Worm (Caenorhabditis elegans): ENCODE measurements around the gene emb-27.
A peak's percentile ranks its signal among the peaks of the same experiment; 100 is the strongest.

DNA sequence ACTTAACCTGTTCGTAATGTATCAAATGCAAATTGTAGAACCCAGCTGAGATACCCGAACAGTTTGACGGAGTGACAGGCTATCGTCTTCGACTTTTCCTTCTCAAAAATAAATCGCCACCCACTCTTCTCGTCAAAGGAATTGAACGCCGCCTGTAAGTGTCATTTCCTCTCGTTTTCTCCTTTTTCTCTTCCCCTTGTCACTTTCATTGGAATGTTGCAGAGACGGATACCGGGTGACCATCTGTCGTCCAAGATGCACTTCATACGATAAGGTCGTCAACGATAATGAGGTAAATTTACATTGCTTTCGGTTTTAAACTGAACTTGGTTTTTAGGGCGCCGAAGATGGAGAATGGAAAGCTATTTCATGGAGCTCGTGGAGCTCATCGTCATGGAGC, 37.8 kb upstream of the emb-27 start:
- TF ChIP-seq unc-39 (tag; optimal IDR thresholded peaks at IDR 0.05): no peak
- no peak for TF ChIP-seq nhr-28 (tag; optimal IDR thresholded peaks at IDR 0.05)
- TF ChIP-seq ham-2 (GFP tag; optimal IDR thresholded peaks at IDR 0.05): no peak
- TF ChIP-seq ztf-11 (tag; optimal IDR thresholded peaks at IDR 0.05): no peak
- no peak for TF ChIP-seq pha-4 (tag; optimal IDR thresholded peaks at IDR 0.05)
- no peak for TF ChIP-seq lsy-2 (tag; optimal IDR thresholded peaks at IDR 0.05)
- TF ChIP-seq nhr-76 (tag; optimal IDR thresholded peaks at IDR 0.05): no peak
- peak; percentile 74 for TF ChIP-seq blmp-1 (tag; optimal IDR thresholded peaks at IDR 0.05)
- TF ChIP-seq sptf-1 (tag; optimal IDR thresholded peaks at IDR 0.05): no peak
- TF ChIP-seq snpc-4 (tag; optimal IDR thresholded peaks at IDR 0.05): no peak
- no peak for TF ChIP-seq elt-3 (tag; optimal IDR thresholded peaks at IDR 0.05)
- TF ChIP-seq unc-62 (GFP tag; optimal IDR thresholded peaks at IDR 0.05): peak; percentile 43
- TF ChIP-seq mep-1 (tag; optimal IDR thresholded peaks at IDR 0.05): no peak
- TF ChIP-seq nhr-12 (tag; optimal IDR thresholded peaks at IDR 0.05): no peak
